Fruit fly (Drosophila melanogaster) whole organism, embryonic: ENCODE results near the gene CG6052.

Experiments used
- Ada2b ChIP-seq: fragments of 200-800 bp; sonication (Bioruptor generic); IDR thresholded peaks from 2 replicates; pipeline ENCODE4 v1.3.6; 2022; ENCODE audit warnings: missing biosample characterization, missing genetic modification characterization
- B-H1 ChIP-seq: fragments of 200-800 bp; sonication (Bioruptor generic); IDR thresholded peaks from 3 replicates; pipeline ENCODE4 v1.3.6; 2022; ENCODE audit warnings: missing biosample characterization, missing genetic modification characterization
- BtbVII ChIP-seq: fragments of 200-800 bp; sonication (Bioruptor generic); optimal IDR thresholded peaks from 3 replicates; lab custom pipeline; 2017; ENCODE audit warnings: missing biosample characterization, mild to moderate bottlenecking, missing genetic modification characterization
- CG10321 ChIP-seq: fragments of 200-800 bp; sonication (Bioruptor generic); IDR thresholded peaks from 2 replicates; pipeline ENCODE4 v1.3.6; 2022; ENCODE audit warnings: missing biosample characterization, missing genetic modification characterization
- CG10543 ChIP-seq: fragments of 200-800 bp; sonication (Bioruptor generic); optimal IDR thresholded peaks from 3 replicates; lab custom pipeline; 2017; ENCODE audit warnings: missing biosample characterization, mild to moderate bottlenecking, missing genetic modification characterization, moderate library complexity
- CG10979 ChIP-seq: fragments of 200-800 bp; sonication (Bioruptor generic); optimal IDR thresholded peaks from 2 replicates; lab custom pipeline; 2018; ENCODE audit warnings: missing biosample characterization, mild to moderate bottlenecking, missing genetic modification characterization, moderate library complexity
- CG12155 ChIP-seq: fragments of 200-800 bp; sonication (Bioruptor generic); optimal IDR thresholded peaks from 3 replicates; lab custom pipeline; 2016; ENCODE audit warnings: missing biosample characterization, missing genetic modification characterization
- CG12236 ChIP-seq: fragments of 200-800 bp; sonication (Bioruptor generic); optimal IDR thresholded peaks from 2 replicates; lab custom pipeline; 2016; ENCODE audit warnings: missing biosample characterization, missing genetic modification characterization
- CG12391 ChIP-seq: fragments of 200-800 bp; sonication (Bioruptor generic); optimal IDR thresholded peaks from 3 replicates; lab custom pipeline; 2018; ENCODE audit warnings: missing biosample characterization, mild to moderate bottlenecking, missing genetic modification characterization, moderate library complexity
- CG1603 ChIP-seq: fragments of 200-800 bp; sonication (Bioruptor generic); optimal IDR thresholded peaks from 2 replicates; lab custom pipeline; 2019; ENCODE audit warnings: missing biosample characterization, mild to moderate bottlenecking, missing genetic modification characterization, moderate library complexity
- CG18599 ChIP-seq: fragments of 200-800 bp; sonication (Bioruptor generic); optimal IDR thresholded peaks from 3 replicates; lab custom pipeline; 2017; ENCODE audit warnings: missing biosample characterization, missing genetic modification characterization, mild to moderate bottlenecking, moderate library complexity, missing genetic modification reagents
- CG30020 ChIP-seq: fragments of 200-800 bp; optimal IDR thresholded peaks from 2 replicates; lab custom pipeline; 2019; ENCODE audit warnings: missing biosample characterization, mild to moderate bottlenecking, missing genetic modification characterization, moderate library complexity
- CG30431 ChIP-seq: fragments of 200-800 bp; sonication (Bioruptor generic); optimal IDR thresholded peaks from 2 replicates; lab custom pipeline; 2017; ENCODE audit warnings: missing biosample characterization, missing genetic modification characterization
- CG34376 ChIP-seq: fragments of 200-800 bp; sonication (Bioruptor generic); optimal IDR thresholded peaks from 2 replicates; lab custom pipeline; 2018; ENCODE audit warnings: missing biosample characterization, mild to moderate bottlenecking, missing genetic modification characterization
- CG4328 ChIP-seq: fragments of 200-800 bp; sonication (Bioruptor generic); optimal IDR thresholded peaks from 3 replicates; lab custom pipeline; 2017; ENCODE audit warnings: missing biosample characterization, missing genetic modification reagents, missing genetic modification characterization
- CG6791 ChIP-seq: fragments of 200-800 bp; sonication (Bioruptor generic); IDR thresholded peaks from 3 replicates; pipeline ENCODE4 v1.3.6; 2022; ENCODE audit warnings: missing biosample characterization, missing genetic modification characterization; ENCODE audit not compliant: partially characterized antibody
- CG7987 ChIP-seq: fragments of 200-800 bp; sonication (Bioruptor generic); optimal IDR thresholded peaks from 2 replicates; lab custom pipeline; 2018; ENCODE audit warnings: missing biosample characterization, mild to moderate bottlenecking, missing genetic modification characterization, moderate library complexity
- CG9876 ChIP-seq: fragments of 200-800 bp; sonication (Bioruptor generic); optimal IDR thresholded peaks from 2 replicates; lab custom pipeline; 2016; ENCODE audit warnings: missing biosample characterization, missing genetic modification characterization
- Camta ChIP-seq: fragments of 200-800 bp; sonication (Bioruptor generic); optimal IDR thresholded peaks from 2 replicates; lab custom pipeline; 2016; ENCODE audit warnings: missing biosample characterization, missing genetic modification characterization
- Ets97D ChIP-seq: fragments of 200-800 bp; sonication (Bioruptor generic); optimal IDR thresholded peaks from 3 replicates; lab custom pipeline; 2016; ENCODE audit warnings: missing biosample characterization, missing genetic modification characterization
- GATAe ChIP-seq: fragments of 200-800 bp; sonication (Bioruptor generic); conservative IDR thresholded peaks from 2 replicates; pipeline ENCODE4 v1.3.6; 2022; ENCODE audit warnings: missing biosample characterization, missing genetic modification characterization
- Gsc ChIP-seq: fragments of 200-800 bp; sonication (Bioruptor generic); IDR thresholded peaks from 2 replicates; pipeline ENCODE4 v1.3.6; 2022; ENCODE audit warnings: missing biosample characterization, missing genetic modification characterization
- Hey ChIP-seq: fragments of 200-800 bp; sonication (Bioruptor generic); optimal IDR thresholded peaks from 3 replicates; lab custom pipeline; 2018; ENCODE audit warnings: missing biosample characterization, mild to moderate bottlenecking, missing genetic modification characterization
- HmgZ ChIP-seq: fragments of 200-800 bp; sonication (Bioruptor generic); optimal IDR thresholded peaks from 2 replicates; lab custom pipeline; 2018; ENCODE audit warnings: missing biosample characterization, mild to moderate bottlenecking, missing genetic modification characterization
- Hmr ChIP-seq: fragments of 200-800 bp; sonication (Bioruptor generic); optimal IDR thresholded peaks from 3 replicates; lab custom pipeline; 2017; ENCODE audit warnings: mild to moderate bottlenecking, missing biosample characterization, missing genetic modification reagents, missing genetic modification characterization
- Hmx ChIP-seq: fragments of 200-800 bp; sonication (Bioruptor generic); optimal IDR thresholded peaks from 2 replicates; lab custom pipeline; 2016; ENCODE audit warnings: missing biosample characterization, missing genetic modification characterization
- NC2β ChIP-seq: fragments of 200-800 bp; sonication (Bioruptor generic); optimal IDR thresholded peaks from 2 replicates; lab custom pipeline; 2016; ENCODE audit warnings: missing biosample characterization, missing genetic modification characterization
- Opbp ChIP-seq: fragments of 200-800 bp; sonication (Bioruptor generic); IDR thresholded peaks from 3 replicates; pipeline ENCODE4 v1.3.6; 2022; ENCODE audit warnings: missing biosample characterization, missing genetic modification characterization; ENCODE audit not compliant: partially characterized antibody
- PHDP ChIP-seq: fragments of 200-800 bp; sonication (Bioruptor generic); optimal IDR thresholded peaks from 3 replicates; lab custom pipeline; 2018; ENCODE audit warnings: missing biosample characterization, mild to moderate bottlenecking, missing genetic modification characterization, moderate library complexity
- TFAM ChIP-seq: fragments of 200-800 bp; sonication (Bioruptor generic); optimal IDR thresholded peaks from 2 replicates; lab custom pipeline; 2017; ENCODE audit warnings: missing biosample characterization, missing genetic modification characterization, inconsistent platforms
- Xrp1 ChIP-seq: fragments of 200-800 bp; sonication (Bioruptor generic); IDR thresholded peaks from 2 replicates; pipeline ENCODE4 v1.3.6; 2022; ENCODE audit warnings: missing biosample characterization, missing genetic modification characterization
- az2 ChIP-seq: fragments of 200-800 bp; sonication (Bioruptor generic); optimal IDR thresholded peaks from 3 replicates; lab custom pipeline; 2016; ENCODE audit warnings: missing biosample characterization, missing genetic modification characterization
- bigmax ChIP-seq: fragments of 200-800 bp; sonication (Bioruptor generic); optimal IDR thresholded peaks from 2 replicates; lab custom pipeline; 2018; ENCODE audit warnings: missing biosample characterization, mild to moderate bottlenecking, missing genetic modification characterization
- cas ChIP-seq: fragments of 200-800 bp; sonication (Bioruptor generic); IDR thresholded peaks from 2 replicates; pipeline ENCODE4 v1.3.6; 2022; ENCODE audit warnings: missing biosample characterization, missing genetic modification characterization
- chinmo ChIP-seq: fragments of 200-800 bp; sonication (Bioruptor generic); IDR thresholded peaks from 4 replicates; pipeline ENCODE4 v1.3.6; 2022; ENCODE audit warnings: missing biosample characterization, missing genetic modification characterization; ENCODE audit not compliant: partially characterized antibody
- ci ChIP-seq: fragments of 200-800 bp; sonication (Bioruptor generic); IDR thresholded peaks from 3 replicates; pipeline ENCODE4 v1.3.6; 2022; ENCODE audit warnings: missing biosample characterization, missing genetic modification characterization
- en ChIP-seq: fragments of 200-800 bp; sonication (Bioruptor generic); optimal IDR thresholded peaks from 2 replicates; lab custom pipeline; 2016; ENCODE audit warnings: missing biosample characterization, missing genetic modification characterization
- exex ChIP-seq: fragments of 200-800 bp; sonication (Bioruptor generic); optimal IDR thresholded peaks from 4 replicates; lab custom pipeline; 2018; ENCODE audit warnings: missing biosample characterization, mild to moderate bottlenecking, missing genetic modification characterization, moderate library complexity
- ind ChIP-seq: fragments of 200-800 bp; sonication (Bioruptor generic); optimal IDR thresholded peaks from 3 replicates; lab custom pipeline; 2016; ENCODE audit warnings: missing biosample characterization, missing genetic modification characterization
- lilli ChIP-seq: fragments of 200-800 bp; sonication (Bioruptor generic); optimal IDR thresholded peaks from 3 replicates; lab custom pipeline; 2016; ENCODE audit warnings: missing biosample characterization, missing genetic modification characterization
- lola ChIP-seq, 3 experiments: fragments of >200 bp in 2 of 3; fragments of 200-800 bp in 1 of 3; sonication (Bioruptor generic) in 1 of 3; optimal IDR thresholded peaks; 2 replicates each; lab custom pipeline; 2017 to 2019; ENCODE audit warnings: missing biosample characterization in 3 of 3, missing genetic modification characterization in 3 of 3, mild to moderate bottlenecking in 1 of 3, moderate library complexity in 1 of 3
- lov ChIP-seq, 2 experiments: fragments of 200-800 bp in 1 of 2; fragments of >200 bp in 1 of 2; sonication (Bioruptor generic) in 1 of 2; IDR thresholded peaks in 1 of 2; optimal IDR thresholded peaks in 1 of 2; 2 replicates in 1 of 2; 3 replicates in 1 of 2; pipeline versions ENCODE4 v1.3.6 to Lab custom; 2017 to 2022; ENCODE audit warnings: missing biosample characterization in 1 of 2, missing genetic modification characterization in 1 of 2
- nerfin-2 ChIP-seq: fragments of 200-800 bp; sonication (Bioruptor generic); IDR thresholded peaks from 2 replicates; pipeline ENCODE4 v1.3.6; 2022; ENCODE audit warnings: missing biosample characterization, missing genetic modification characterization; ENCODE audit not compliant: partially characterized antibody
- nmo ChIP-seq: fragments of 200-800 bp; sonication (Bioruptor generic); optimal IDR thresholded peaks from 2 replicates; lab custom pipeline; 2018; ENCODE audit warnings: missing biosample characterization, mild to moderate bottlenecking, missing genetic modification characterization, moderate library complexity
- pan ChIP-seq, 4 experiments: fragments of >200 bp in 3 of 4; fragments of 200-800 bp in 1 of 4; sonication (Bioruptor generic) in 1 of 4; optimal IDR thresholded peaks in 3 of 4; IDR thresholded peaks in 1 of 4; 2 replicates each; pipeline versions ENCODE4 v1.3.6 to Lab custom; 2017 to 2022; ENCODE audit warnings: missing biosample characterization in 2 of 4, missing genetic modification characterization in 2 of 4, mixed read lengths in 1 of 4
- pum ChIP-seq: fragments of 200-800 bp; sonication (Bioruptor generic); optimal IDR thresholded peaks from 2 replicates; lab custom pipeline; 2016; ENCODE audit warnings: missing biosample characterization, missing genetic modification characterization
- pzg ChIP-seq: fragments of 200-800 bp; sonication (Bioruptor generic); optimal IDR thresholded peaks from 3 replicates; lab custom pipeline; 2018; ENCODE audit warnings: missing biosample characterization, mild to moderate bottlenecking, missing genetic modification characterization, moderate library complexity
- sd ChIP-seq: fragments of 200-800 bp; sonication (Bioruptor generic); optimal IDR thresholded peaks from 3 replicates; lab custom pipeline; 2018; ENCODE audit warnings: missing biosample characterization, mild to moderate bottlenecking, missing genetic modification characterization, moderate library complexity
- sob ChIP-seq: fragments of 200-800 bp; sonication (Bioruptor generic); IDR thresholded peaks from 2 replicates; pipeline ENCODE4 v1.3.6; 2022; ENCODE audit warnings: missing biosample characterization, missing genetic modification characterization
- sr ChIP-seq: fragments of 200-800 bp; sonication (Bioruptor generic); IDR thresholded peaks from 3 replicates; pipeline ENCODE4 v1.3.6; 2022; ENCODE audit warnings: missing biosample characterization, missing genetic modification characterization

Gene CG6052

DNA sequence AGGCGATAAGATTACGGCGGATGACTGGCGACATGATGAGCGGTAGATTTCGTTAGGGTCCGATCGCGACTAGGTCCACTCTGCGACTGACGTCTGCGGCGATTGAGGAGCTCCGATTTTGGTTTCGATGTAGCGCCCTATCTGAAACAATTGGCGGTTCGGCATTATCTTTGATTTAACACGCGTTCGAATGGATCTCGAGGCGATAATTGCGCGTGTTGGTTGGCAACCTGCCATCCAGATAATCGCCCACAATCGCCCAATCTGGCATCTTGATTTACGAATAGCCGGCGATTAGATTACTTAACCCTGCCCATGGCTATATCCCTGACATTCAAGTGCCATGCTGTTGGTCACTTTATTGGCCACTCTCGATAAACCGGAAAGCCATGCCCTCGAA is 25.1 kb upstream of the CG6052 start (continued):
- no peak for TF ChIP-seq B-H1 (GFP tag; lab: Robert Waterston, UW)
- TF ChIP-seq lola (GFP tag; optimal IDR thresholded peaks at IDR 0.05; lab: Kevin White, UChicago): no peak
- no peak for TF ChIP-seq Camta (GFP tag; lab: Kevin White, UChicago)
- TF ChIP-seq pzg (GFP tag; lab: Kevin White, UChicago): no peak
- no peak for TF ChIP-seq Ada2b (GFP tag; lab: Robert Waterston, UW)
- peak; percentile 53 for TF ChIP-seq CG10543 (GFP tag; lab: Kevin White, UChicago)
- no peak for TF ChIP-seq Xrp1 (GFP tag; lab: Robert Waterston, UW)
- no peak for TF ChIP-seq en
- TF ChIP-seq Hmx (GFP tag; lab: Kevin White, UChicago): no peak
- TF ChIP-seq lov (optimal IDR thresholded peaks at IDR 0.05; lab: Kevin White, UChicago): no peak
- no peak for TF ChIP-seq lov (GFP tag; IDR thresholded peaks at IDR 0.05; lab: Robert Waterston, UW)
- TF ChIP-seq BtbVII (GFP tag; lab: Kevin White, UChicago): peak; percentile 5
- TF ChIP-seq sob (GFP tag; lab: Robert Waterston, UW): no peak
- no peak for TF ChIP-seq PHDP (tag; lab: Kevin White, UChicago)
- no peak for TF ChIP-seq CG12236
- TF ChIP-seq CG10979 (tag; lab: Kevin White, UChicago): no peak
- TF ChIP-seq HmgZ (tag; lab: Kevin White, UChicago): peak; percentile 22
- TF ChIP-seq CG7987 (GFP tag; lab: Kevin White, UChicago): peak; percentile 40
- no peak for TF ChIP-seq pum (GFP tag; lab: Kevin White, UChicago)
- no peak for TF ChIP-seq CG6791 (GFP tag; lab: Robert Waterston, UW)
- TF ChIP-seq nerfin-2 (GFP tag; lab: Robert Waterston, UW): no peak
- no peak for TF ChIP-seq CG1603 (tag; lab: Kevin White, UChicago)
- no peak for TF ChIP-seq az2 (GFP tag; lab: Kevin White, UChicago)
- no peak for TF ChIP-seq Ets97D (GFP tag; lab: Kevin White, UChicago)
- no peak for TF ChIP-seq ind (GFP tag; lab: Kevin White, UChicago)
- TF ChIP-seq Hey: peak; percentile 91
- TF ChIP-seq CG34376 (GFP tag; lab: Kevin White, UChicago): peak; percentile 92
- TF ChIP-seq Opbp (GFP tag; lab: Robert Waterston, UW): no peak
- no peak for TF ChIP-seq nmo (GFP tag; lab: Kevin White, UChicago)
- TF ChIP-seq CG12391 (tag; lab: Kevin White, UChicago): no peak
- TF ChIP-seq CG18599 (GFP tag; lab: Kevin White, UChicago): peak; percentile 56
- TF ChIP-seq exex (tag; lab: Kevin White, UChicago): peak; percentile 96
- TF ChIP-seq lilli (GFP tag; lab: Kevin White, UChicago): no peak
- no peak for TF ChIP-seq ci (GFP tag; lab: Robert Waterston, UW)
- TF ChIP-seq CG30431 (GFP tag; lab: Kevin White, UChicago): no peak
- no peak for TF ChIP-seq bigmax (GFP tag; lab: Kevin White, UChicago)
- no peak for TF ChIP-seq pan (optimal IDR thresholded peaks at IDR 0.05; lab: Kevin White, UChicago)
- TF ChIP-seq pan (GFP tag; optimal IDR thresholded peaks at IDR 0.05 in 1 of 2, IDR thresholded peaks at IDR 0.05 in 1 of 2): no peak
- no peak for TF ChIP-seq TFAM (GFP tag; lab: Kevin White, UChicago)
- TF ChIP-seq GATAe (GFP tag; lab: Robert Waterston, UW): peak; percentile 88
- peak; percentile 12 for TF ChIP-seq Hmr (GFP tag; lab: Kevin White, UChicago)
- no peak for TF ChIP-seq CG4328 (GFP tag; lab: Kevin White, UChicago)
- no peak for TF ChIP-seq CG9876 (GFP tag; lab: Kevin White, UChicago)
- no peak for TF ChIP-seq NC2β (GFP tag; lab: Kevin White, UChicago)
- TF ChIP-seq CG10321: no peak
- no peak for TF ChIP-seq CG12155 (GFP tag; lab: Kevin White, UChicago)
- TF ChIP-seq cas: no peak
- TF ChIP-seq Gsc (GFP tag; lab: Robert Waterston, UW): no peak
- no peak for TF ChIP-seq CG30020 (tag; lab: Kevin White, UChicago)
- TF ChIP-seq sr (GFP tag; lab: Robert Waterston, UW): no peak
- TF ChIP-seq chinmo (GFP tag; lab: Robert Waterston, UW): 0 out of 4 replicates have a peak, but pooled peaks have one; percentile 49
- TF ChIP-seq sd (tag; lab: Kevin White, UChicago): no peak
